Worm (Caenorhabditis elegans) whole organism, early embryonic: ENCODE measurements around the gene ipla-3.

Source experiments
- B0310.2 ChIP-seq: sonication (generic microtip); optimal IDR thresholded peaks from 2 replicates; lab custom pipeline; 2016; ENCODE audit warnings: mild to moderate bottlenecking, missing genetic modification characterization, missing compliant biosample characterization
- F13C5.2 ChIP-seq: sonication (generic microtip); optimal IDR thresholded peaks from 2 replicates; lab custom pipeline; 2017; ENCODE audit warnings: mild to moderate bottlenecking, missing genetic modification characterization, inconsistent platforms, missing compliant biosample characterization
- aly-1 ChIP-seq: sonication (generic microtip); optimal IDR thresholded peaks from 2 replicates; lab custom pipeline; 2016; ENCODE audit warnings: missing genetic modification characterization, missing compliant biosample characterization
- ama-1 ChIP-seq: fragments of 150-350 bp; optimal IDR thresholded peaks from 2 replicates; lab custom pipeline; 2014
- ceh-13 ChIP-seq: fragments of 200-800 bp; sonication (Bioruptor generic); optimal IDR thresholded peaks from 2 replicates; lab custom pipeline; 2018; ENCODE audit warnings: mild to moderate bottlenecking, missing genetic modification characterization, missing compliant biosample characterization
- ceh-36 ChIP-seq: sonication (generic microtip); optimal IDR thresholded peaks from 2 replicates; lab custom pipeline; 2016; ENCODE audit warnings: missing genetic modification characterization, inconsistent platforms, missing compliant biosample characterization
- ets-7 ChIP-seq: sonication (generic microtip); optimal IDR thresholded peaks from 2 replicates; lab custom pipeline; 2016; ENCODE audit warnings: missing genotype, missing genetic modification characterization, missing compliant biosample characterization
- flt-1 ChIP-seq: fragments of 200-800 bp; sonication (Bioruptor generic); IDR thresholded peaks from 2 replicates; pipeline ENCODE4 v1.3.6; 2022; ENCODE audit warnings: missing genetic modification characterization, missing compliant biosample characterization
- hmbx-1 ChIP-seq: sonication (generic microtip); optimal IDR thresholded peaks from 2 replicates; lab custom pipeline; 2016; ENCODE audit warnings: mild to moderate bottlenecking, missing genetic modification characterization, missing compliant biosample characterization
- hmg-4 ChIP-seq: fragments of 200-800 bp; sonication (Bioruptor generic); optimal IDR thresholded peaks from 2 replicates; lab custom pipeline; 2018; ENCODE audit warnings: mild to moderate bottlenecking, missing genetic modification characterization, missing compliant biosample characterization
- hnd-1 ChIP-seq: sonication (generic microtip); optimal IDR thresholded peaks from 2 replicates; lab custom pipeline; 2016; ENCODE audit warnings: missing genetic modification characterization, missing compliant biosample characterization
- pes-1 ChIP-seq: fragments of 200-800 bp; sonication (Bioruptor generic); IDR thresholded peaks from 2 replicates; pipeline ENCODE4 v1.3.6; 2022; ENCODE audit warnings: missing genetic modification reagents, missing genetic modification characterization, missing compliant biosample characterization
- scrt-1 ChIP-seq: fragments of 200-800 bp; sonication (Bioruptor generic); IDR thresholded peaks from 2 replicates; pipeline ENCODE4 v1.3.6; 2022; ENCODE audit warnings: missing genetic modification characterization, missing compliant biosample characterization
- sea-1 ChIP-seq: fragments of 200-800 bp; sonication (Bioruptor generic); conservative IDR thresholded peaks from 2 replicates; pipeline ENCODE4 v1.3.6; 2022; ENCODE audit warnings: missing genetic modification characterization, missing compliant biosample characterization
- tbx-11 ChIP-seq: fragments of 200-800 bp; sonication (Bioruptor generic); IDR thresholded peaks from 2 replicates; pipeline ENCODE4 v1.3.6; 2022; ENCODE audit warnings: missing genetic modification characterization, missing compliant biosample characterization
- tbx-37 ChIP-seq: fragments of 200-800 bp; sonication (Bioruptor generic); conservative IDR thresholded peaks from 2 replicates; pipeline ENCODE4 v1.3.6; 2022; ENCODE audit warnings: missing genetic modification reagents, missing genetic modification characterization, missing compliant biosample characterization
- tra-4 ChIP-seq: sonication (generic microtip); optimal IDR thresholded peaks from 2 replicates; lab custom pipeline; 2017; ENCODE audit warnings: missing genetic modification characterization, missing compliant biosample characterization

ipla-3 gene

ce11 chrV:20722447-20722846 lies 6.6 kb downstream of the ipla-3 start:
- no peak for TF ChIP-seq ceh-36
- TF ChIP-seq ets-7 (tag; lab: Kevin White, UChicago): no peak
- no peak for TF ChIP-seq hnd-1 (tag; lab: Kevin White, UChicago)
- no peak for TF ChIP-seq hmg-4 (GFP tag; lab: Kevin White, UChicago)
- TF ChIP-seq ama-1 (lab: Kevin White, UChicago): no peak
- no peak for TF ChIP-seq sea-1 (GFP tag; lab: Robert Waterston, UW)
- no peak for TF ChIP-seq B0310.2 (tag; lab: Kevin White, UChicago)
- no peak for TF ChIP-seq tra-4 (tag; lab: Kevin White, UChicago)
- no peak for TF ChIP-seq F13C5.2 (tag; lab: Kevin White, UChicago)
- no peak for TF ChIP-seq tbx-37 (GFP tag; lab: Robert Waterston, UW)
- TF ChIP-seq hmbx-1 (tag; lab: Kevin White, UChicago): no peak

- TF ChIP-seq aly-1 (tag; lab: Kevin White, UChicago): no peak
- no peak for TF ChIP-seq hnd-1 (tag; lab: Kevin White, UChicago)
- no peak for TF ChIP-seq ets-7 (tag; lab: Kevin White, UChicago)
- no peak for TF ChIP-seq hmbx-1 (tag; lab: Kevin White, UChicago)
- no peak for TF ChIP-seq F13C5.2 (tag; lab: Kevin White, UChicago)
Measured at ce11 chrV:20721934-20722333, 7.1 kb downstream of the ipla-3 start, which contains the start of gene Y44A6C.2. TSS of gene Y44A6C.2 (plus strand) at chrV:20722234.

- TF ChIP-seq tbx-11 (GFP tag; lab: Robert Waterston, UW) (no peak), scrt-1 (no peak), F13C5.2 (tag; lab: Kevin White, UChicago) (no peak), hmg-4 (GFP tag; lab: Kevin White, UChicago) (no peak), aly-1 (tag; lab: Kevin White, UChicago) (no peak), B0310.2 (tag; lab: Kevin White, UChicago) (no peak), tra-4 (tag; lab: Kevin White, UChicago) (no peak), ets-7 (tag; lab: Kevin White, UChicago) (no peak), ceh-36 (no peak), hnd-1 (tag; lab: Kevin White, UChicago) (no peak), flt-1 (GFP tag; lab: Robert Waterston, UW) (no peak), hmbx-1 (tag; lab: Kevin White, UChicago) (no peak), tbx-37 (GFP tag; lab: Robert Waterston, UW) (no peak), ceh-13 (GFP tag; lab: Kevin White, UChicago) (no peak), ama-1 (lab: Kevin White, UChicago) (no peak)
Measured at ce11 chrV:20716830-20717441, 12.1 kb downstream of the ipla-3 start.

- no peak for TF ChIP-seq B0310.2 (tag; lab: Kevin White, UChicago)
- no peak for TF ChIP-seq tbx-37 (GFP tag; lab: Robert Waterston, UW)
- no peak for TF ChIP-seq hmg-4 (GFP tag; lab: Kevin White, UChicago)
Measured at ce11 chrV:20716267-20716666, 12.8 kb downstream of the ipla-3 start.

ce11 chrV:20714503-20714902 lies 14.6 kb downstream of the ipla-3 start:
- TF ChIP-seq F13C5.2 (tag; lab: Kevin White, UChicago): no peak
- no peak for TF ChIP-seq hnd-1 (tag; lab: Kevin White, UChicago)
- TF ChIP-seq ets-7 (tag; lab: Kevin White, UChicago): no peak
- no peak for TF ChIP-seq hmbx-1 (tag; lab: Kevin White, UChicago)
- no peak for TF ChIP-seq flt-1 (GFP tag; lab: Robert Waterston, UW)
- no peak for TF ChIP-seq hmg-4 (GFP tag; lab: Kevin White, UChicago)
- TF ChIP-seq sea-1 (GFP tag; lab: Robert Waterston, UW): no peak
- TF ChIP-seq ceh-13 (GFP tag; lab: Kevin White, UChicago): no peak
- TF ChIP-seq pes-1: no peak

- TF ChIP-seq tbx-11 (GFP tag; lab: Robert Waterston, UW) (no peak), hmg-4 (GFP tag; lab: Kevin White, UChicago) (no peak), ets-7 (tag; lab: Kevin White, UChicago) (no peak), ama-1 (lab: Kevin White, UChicago) (no peak), tbx-37 (GFP tag; lab: Robert Waterston, UW) (no peak), hmbx-1 (tag; lab: Kevin White, UChicago) (no peak), aly-1 (tag; lab: Kevin White, UChicago) (no peak), tra-4 (tag; lab: Kevin White, UChicago) (no peak), scrt-1 (no peak), ceh-13 (GFP tag; lab: Kevin White, UChicago) (no peak), sea-1 (GFP tag; lab: Robert Waterston, UW) (no peak), F13C5.2 (tag; lab: Kevin White, UChicago) (no peak), B0310.2 (tag; lab: Kevin White, UChicago) (no peak), hnd-1 (tag; lab: Kevin White, UChicago) (no peak), ceh-36 (no peak), pes-1 (no peak)
Measured at ce11 chrV:20713620-20714019, 15.5 kb downstream of the ipla-3 start, which contains the start of gene Y44A6C.1. TSS of gene Y44A6C.1 (plus strand) at chrV:20713920.

- TF ChIP-seq sea-1 (GFP tag; lab: Robert Waterston, UW) (no peak), ets-7 (tag; lab: Kevin White, UChicago) (no peak), ama-1 (lab: Kevin White, UChicago) (no peak), tbx-11 (GFP tag; lab: Robert Waterston, UW) (no peak), ceh-36 (no peak), hmg-4 (GFP tag; lab: Kevin White, UChicago) (no peak), tra-4 (tag; lab: Kevin White, UChicago) (no peak), B0310.2 (tag; lab: Kevin White, UChicago) (no peak), flt-1 (GFP tag; lab: Robert Waterston, UW) (no peak), scrt-1 (no peak), aly-1 (tag; lab: Kevin White, UChicago) (no peak), hmbx-1 (tag; lab: Kevin White, UChicago) (no peak), tbx-37 (GFP tag; lab: Robert Waterston, UW) (no peak), F13C5.2 (tag; lab: Kevin White, UChicago) (no peak), pes-1 (no peak), ceh-13 (GFP tag; lab: Kevin White, UChicago) (no peak)
Measured at ce11 chrV:20712994-20713326, 16.1 kb downstream of the ipla-3 start.
